Fruit fly (Drosophila melanogaster): ENCODE data around the gene CG14022.

The CG14022 gene

DNA sequence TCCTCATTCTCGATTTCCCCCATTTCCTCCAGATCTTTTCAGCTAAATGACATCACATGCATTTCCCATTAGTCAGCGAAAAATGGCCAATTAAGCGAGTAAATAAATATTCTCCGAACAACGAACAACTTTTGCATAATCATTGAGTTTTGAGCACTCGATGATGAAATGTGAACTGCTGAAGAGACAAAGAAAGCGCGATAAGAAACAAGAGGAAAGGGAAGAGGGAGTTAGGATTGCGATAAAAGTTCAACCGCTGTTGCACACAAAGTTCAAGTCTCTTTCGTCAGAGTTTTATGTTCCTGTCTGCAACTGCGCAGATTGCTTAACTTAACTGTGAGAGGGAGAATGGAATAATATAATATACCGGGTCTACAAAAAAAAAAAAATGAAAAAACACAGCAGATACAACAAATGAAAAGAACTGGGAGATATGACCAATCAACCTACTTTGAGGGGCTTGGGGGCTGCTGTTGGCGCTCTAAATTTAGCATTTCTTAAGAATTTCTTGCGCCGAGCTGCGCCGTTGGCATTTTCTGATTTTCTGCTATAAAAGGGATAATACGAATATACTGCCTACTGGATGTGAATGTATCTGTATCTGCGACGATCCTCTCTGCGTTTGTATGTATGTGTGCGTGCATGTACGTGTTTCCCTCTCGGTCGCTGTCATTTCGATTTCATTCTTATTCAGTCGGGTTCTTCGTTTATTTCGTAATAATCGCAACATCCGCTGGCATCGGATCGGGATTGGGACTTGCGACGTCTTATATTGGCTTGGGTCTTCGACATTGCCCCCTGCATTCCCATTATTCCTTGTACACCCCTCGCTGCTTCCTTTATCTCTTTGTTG, 34.1 kb downstream of the CG14022 start:
- TF ChIP-seq CG9139 (GFP tag; optimal IDR thresholded peaks at IDR 0.05) (no peak), fd59A (GFP tag; optimal IDR thresholded peaks at IDR 0.05) (no peak), salr (GFP tag; optimal IDR thresholded peaks at IDR 0.05) (peak in 1 of 2 experiments; percentile 11), achi (GFP tag; optimal IDR thresholded peaks at IDR 0.05) (peak; percentile 17), esn (GFP tag; optimal IDR thresholded peaks at IDR 0.05) (no peak), Hr38 (GFP tag; optimal IDR thresholded peaks at IDR 0.05) (no peak), CG6792 (GFP tag; optimal IDR thresholded peaks at IDR 0.05) (no peak), Sox102F (GFP tag; optimal IDR thresholded peaks at IDR 0.05) (peak; percentile 66), spab (GFP tag; optimal IDR thresholded peaks at IDR 0.05) (no peak), CG10631 (GFP tag; optimal IDR thresholded peaks at IDR 0.05) (no peak), vri (GFP tag; optimal IDR thresholded peaks at IDR 0.05) (no peak), CG1621 (tag; optimal IDR thresholded peaks at IDR 0.05) (no peak), acj6 (GFP tag; optimal IDR thresholded peaks at IDR 0.05) (no peak), eg (GFP tag; IDR thresholded peaks at IDR 0.05) (peak; percentile 5; the same call in 1 of the 3 replicates), CG34406 (GFP tag; optimal IDR thresholded peaks at IDR 0.05) (no peak), CG15336 (GFP tag; IDR thresholded peaks at IDR 0.05) (no peak), pdm3 (GFP tag; optimal IDR thresholded peaks at IDR 0.05) (no peak), CG31627 (GFP tag; optimal IDR thresholded peaks at IDR 0.05) (no peak), CG8319 (GFP tag; optimal IDR thresholded peaks at IDR 0.05) (peak; percentile 17), ss (GFP tag; optimal IDR thresholded peaks at IDR 0.05) (peak; percentile 53 to 72), net (GFP tag; optimal IDR thresholded peaks at IDR 0.05) (no peak), Ets21C (GFP tag; optimal IDR thresholded peaks at IDR 0.05) (no peak), Sox14 (GFP tag; optimal IDR thresholded peaks at IDR 0.05) (peak; percentile 99), CG7368 (GFP tag; optimal IDR thresholded peaks at IDR 0.05) (no peak), Blimp-1 (GFP tag; optimal IDR thresholded peaks at IDR 0.05) (peak; percentile 96), CG3919 (GFP tag; optimal IDR thresholded peaks at IDR 0.05) (peak; percentile 34), Eip75B (GFP tag; optimal IDR thresholded peaks at IDR 0.05) (peak; percentile 76), svp (GFP tag) (peak; percentile 98), CG10669 (GFP tag; optimal IDR thresholded peaks at IDR 0.05) (peak; percentile 37), Met (GFP tag; optimal IDR thresholded peaks at IDR 0.05) (peak; percentile 10), OdsH (GFP tag; optimal IDR thresholded peaks at IDR 0.05) (no peak), Eip93F (GFP tag; optimal IDR thresholded peaks at IDR 0.05) (peak; percentile 41), CG32006 (GFP tag; optimal IDR thresholded peaks at IDR 0.05) (no peak), Hr4 (GFP tag; optimal IDR thresholded peaks at IDR 0.05) (no peak), CG11902 (GFP tag; optimal IDR thresholded peaks at IDR 0.05) (no peak), fd85E (GFP tag; optimal IDR thresholded peaks at IDR 0.05) (no peak), CG8119 (GFP tag; IDR thresholded peaks at IDR 0.05) (no peak), Smox (GFP tag; optimal IDR thresholded peaks at IDR 0.05) (peak; percentile 17), Hr39 (GFP tag; optimal IDR thresholded peaks at IDR 0.05) (no peak), lz (GFP tag; optimal IDR thresholded peaks at IDR 0.05) (no peak), CG11294 (GFP tag; IDR thresholded peaks at IDR 0.05) (no peak), Eip78C (GFP tag) (peak; percentile 81), CG8632 (GFP tag; optimal IDR thresholded peaks at IDR 0.05) (no peak), dsx (GFP tag; optimal IDR thresholded peaks at IDR 0.05; ENCODE audit: poor library complexity, severe bottlenecking) (peak; percentile 73), CG11762 (GFP tag; optimal IDR thresholded peaks at IDR 0.05; ENCODE audit: insufficient read depth) (no peak), Lpt (GFP tag; optimal IDR thresholded peaks at IDR 0.05) (peak; percentile 66), topi (GFP tag; optimal IDR thresholded peaks at IDR 0.05) (no peak), CG6163 (GFP tag; IDR thresholded peaks at IDR 0.05) (peak; percentile 31; the same call in 1 of the 3 replicates), fkh (GFP tag; optimal IDR thresholded peaks at IDR 0.05) (no peak), CG6276 (GFP tag; optimal IDR thresholded peaks at IDR 0.05) (no peak), CG3032 (tag; optimal IDR thresholded peaks at IDR 0.05) (peak; percentile 4)
